Worm (Caenorhabditis elegans) whole organism, L4/young adult: Measurements from ENCODE around the gene oac-57.

Experiments
- W03F9.2 ChIP-seq: fragments of 150-350 bp; optimal IDR thresholded peaks from 2 replicates; lab custom pipeline; 2014; ENCODE audit warnings: missing biosample characterization, missing genetic modification characterization
- dao-5 ChIP-seq: sonication (generic microtip); optimal IDR thresholded peaks from 2 replicates; lab custom pipeline; 2016; ENCODE audit warnings: missing genotype, missing genetic modification characterization, moderate library complexity, missing compliant biosample characterization

- TF ChIP-seq dao-5 (tag; lab: Kevin White, UChicago) (no peak), W03F9.2 (tag; lab: Kevin White, UChicago) (no peak)
These were observed 24.7 kb downstream of the oac-57 start, which contains the start of gene hpo-12 for ce11 chrIV:12282873-12283272.
